Worm (Caenorhabditis elegans) whole organism, early embryonic: ENCODE data around the gene nhr-32.

Experiments used
- B0310.2 ChIP-seq: sonication (generic microtip); optimal IDR thresholded peaks from 2 replicates; lab custom pipeline; 2016; ENCODE audit warnings: mild to moderate bottlenecking, missing genetic modification characterization, missing compliant biosample characterization
- F13C5.2 ChIP-seq: sonication (generic microtip); optimal IDR thresholded peaks from 2 replicates; lab custom pipeline; 2017; ENCODE audit warnings: mild to moderate bottlenecking, missing genetic modification characterization, inconsistent platforms, missing compliant biosample characterization
- aly-1 ChIP-seq: sonication (generic microtip); optimal IDR thresholded peaks from 2 replicates; lab custom pipeline; 2016; ENCODE audit warnings: missing genetic modification characterization, missing compliant biosample characterization
- ama-1 ChIP-seq: fragments of 150-350 bp; optimal IDR thresholded peaks from 2 replicates; lab custom pipeline; 2014
- ceh-13 ChIP-seq: fragments of 200-800 bp; sonication (Bioruptor generic); optimal IDR thresholded peaks from 2 replicates; lab custom pipeline; 2018; ENCODE audit warnings: mild to moderate bottlenecking, missing genetic modification characterization, missing compliant biosample characterization
- ceh-36 ChIP-seq: sonication (generic microtip); optimal IDR thresholded peaks from 2 replicates; lab custom pipeline; 2016; ENCODE audit warnings: missing genetic modification characterization, inconsistent platforms, missing compliant biosample characterization
- ets-7 ChIP-seq: sonication (generic microtip); optimal IDR thresholded peaks from 2 replicates; lab custom pipeline; 2016; ENCODE audit warnings: missing genotype, missing genetic modification characterization, missing compliant biosample characterization
- flt-1 ChIP-seq: fragments of 200-800 bp; sonication (Bioruptor generic); IDR thresholded peaks from 2 replicates; pipeline ENCODE4 v1.3.6; 2022; ENCODE audit warnings: missing genetic modification characterization, missing compliant biosample characterization
- hmbx-1 ChIP-seq: sonication (generic microtip); optimal IDR thresholded peaks from 2 replicates; lab custom pipeline; 2016; ENCODE audit warnings: mild to moderate bottlenecking, missing genetic modification characterization, missing compliant biosample characterization
- hmg-4 ChIP-seq: fragments of 200-800 bp; sonication (Bioruptor generic); optimal IDR thresholded peaks from 2 replicates; lab custom pipeline; 2018; ENCODE audit warnings: mild to moderate bottlenecking, missing genetic modification characterization, missing compliant biosample characterization
- hnd-1 ChIP-seq: sonication (generic microtip); optimal IDR thresholded peaks from 2 replicates; lab custom pipeline; 2016; ENCODE audit warnings: missing genetic modification characterization, missing compliant biosample characterization
- pes-1 ChIP-seq: fragments of 200-800 bp; sonication (Bioruptor generic); IDR thresholded peaks from 2 replicates; pipeline ENCODE4 v1.3.6; 2022; ENCODE audit warnings: missing genetic modification reagents, missing genetic modification characterization, missing compliant biosample characterization
- scrt-1 ChIP-seq: fragments of 200-800 bp; sonication (Bioruptor generic); IDR thresholded peaks from 2 replicates; pipeline ENCODE4 v1.3.6; 2022; ENCODE audit warnings: missing genetic modification characterization, missing compliant biosample characterization
- sea-1 ChIP-seq: fragments of 200-800 bp; sonication (Bioruptor generic); conservative IDR thresholded peaks from 2 replicates; pipeline ENCODE4 v1.3.6; 2022; ENCODE audit warnings: missing genetic modification characterization, missing compliant biosample characterization
- tbx-11 ChIP-seq: fragments of 200-800 bp; sonication (Bioruptor generic); IDR thresholded peaks from 2 replicates; pipeline ENCODE4 v1.3.6; 2022; ENCODE audit warnings: missing genetic modification characterization, missing compliant biosample characterization
- tbx-37 ChIP-seq: fragments of 200-800 bp; sonication (Bioruptor generic); conservative IDR thresholded peaks from 2 replicates; pipeline ENCODE4 v1.3.6; 2022; ENCODE audit warnings: missing genetic modification reagents, missing genetic modification characterization, missing compliant biosample characterization
- tra-4 ChIP-seq: sonication (generic microtip); optimal IDR thresholded peaks from 2 replicates; lab custom pipeline; 2017; ENCODE audit warnings: missing genetic modification characterization, missing compliant biosample characterization

nhr-32 gene

ce11 chrX:13251914-13252434 is at the start of gene nhr-32:
TSS of gene nhr-32 (plus strand) at chrX:13251964.
- TF ChIP-seq tra-4: no peak
- no peak for TF ChIP-seq flt-1 (GFP tag; lab: Robert Waterston, UW)
- no peak for TF ChIP-seq ceh-13 (GFP tag; lab: Kevin White, UChicago)
- no peak for TF ChIP-seq tbx-11 (GFP tag; lab: Robert Waterston, UW)
- no peak for TF ChIP-seq ets-7 (tag; lab: Kevin White, UChicago)

- TF ChIP-seq F13C5.2 (tag; lab: Kevin White, UChicago) (no peak), scrt-1 (GFP tag; lab: Robert Waterston, UW) (no peak), flt-1 (GFP tag; lab: Robert Waterston, UW) (no peak), ceh-36 (tag; lab: Kevin White, UChicago) (no peak), sea-1 (no peak), ets-7 (tag; lab: Kevin White, UChicago) (no peak), hmg-4 (GFP tag; lab: Kevin White, UChicago) (no peak), aly-1 (tag; lab: Kevin White, UChicago) (no peak), tbx-11 (GFP tag; lab: Robert Waterston, UW) (no peak), ama-1 (lab: Kevin White, UChicago) (no peak), tbx-37 (GFP tag; lab: Robert Waterston, UW) (no peak), pes-1 (no peak), ceh-13 (GFP tag; lab: Kevin White, UChicago) (no peak), B0310.2 (tag; lab: Kevin White, UChicago) (no peak)
Measured at ce11 chrX:13202312-13202711, 49.5 kb upstream of the nhr-32 start.

- TF ChIP-seq B0310.2 (tag; lab: Kevin White, UChicago) (no peak), flt-1 (GFP tag; lab: Robert Waterston, UW) (no peak), hmg-4 (GFP tag; lab: Kevin White, UChicago) (no peak), aly-1 (tag; lab: Kevin White, UChicago) (no peak), scrt-1 (GFP tag; lab: Robert Waterston, UW) (no peak), pes-1 (no peak), hnd-1 (tag; lab: Kevin White, UChicago) (no peak), F13C5.2 (tag; lab: Kevin White, UChicago) (no peak), hmbx-1 (no peak), ceh-13 (GFP tag; lab: Kevin White, UChicago) (no peak), tbx-37 (GFP tag; lab: Robert Waterston, UW) (no peak), sea-1 (no peak), tra-4 (no peak), ets-7 (tag; lab: Kevin White, UChicago) (no peak), ama-1 (lab: Kevin White, UChicago) (no peak), ceh-36 (tag; lab: Kevin White, UChicago) (no peak), tbx-11 (GFP tag; lab: Robert Waterston, UW) (no peak)
Measured at ce11 chrX:13206011-13206410, 45.8 kb upstream of the nhr-32 start.

- no peak for TF ChIP-seq ama-1 (lab: Kevin White, UChicago)
- TF ChIP-seq pes-1: no peak
- no peak for TF ChIP-seq flt-1 (GFP tag; lab: Robert Waterston, UW)
- TF ChIP-seq tra-4: no peak
- no peak for TF ChIP-seq hmg-4 (GFP tag; lab: Kevin White, UChicago)
- TF ChIP-seq hmbx-1: no peak
- TF ChIP-seq sea-1: no peak
- TF ChIP-seq F13C5.2 (tag; lab: Kevin White, UChicago): no peak
- no peak for TF ChIP-seq B0310.2 (tag; lab: Kevin White, UChicago)
- no peak for TF ChIP-seq scrt-1 (GFP tag; lab: Robert Waterston, UW)
- no peak for TF ChIP-seq ceh-36 (tag; lab: Kevin White, UChicago)
- no peak for TF ChIP-seq aly-1 (tag; lab: Kevin White, UChicago)
- TF ChIP-seq hnd-1 (tag; lab: Kevin White, UChicago): no peak
- TF ChIP-seq tbx-37 (GFP tag; lab: Robert Waterston, UW): no peak
- TF ChIP-seq ceh-13 (GFP tag; lab: Kevin White, UChicago): no peak
- TF ChIP-seq tbx-11 (GFP tag; lab: Robert Waterston, UW): no peak
- no peak for TF ChIP-seq ets-7 (tag; lab: Kevin White, UChicago)
Measured at ce11 chrX:13206911-13207310, 44.9 kb upstream of the nhr-32 start.

- TF ChIP-seq hmbx-1 (no peak), pes-1 (no peak), flt-1 (GFP tag; lab: Robert Waterston, UW) (no peak), B0310.2 (tag; lab: Kevin White, UChicago) (no peak), F13C5.2 (tag; lab: Kevin White, UChicago) (no peak), ceh-13 (GFP tag; lab: Kevin White, UChicago) (no peak), hmg-4 (GFP tag; lab: Kevin White, UChicago) (no peak), tbx-37 (GFP tag; lab: Robert Waterston, UW) (no peak), scrt-1 (GFP tag; lab: Robert Waterston, UW) (no peak), aly-1 (tag; lab: Kevin White, UChicago) (no peak), sea-1 (no peak), ama-1 (lab: Kevin White, UChicago) (no peak), tra-4 (no peak), ceh-36 (tag; lab: Kevin White, UChicago) (no peak), hnd-1 (tag; lab: Kevin White, UChicago) (no peak), ets-7 (tag; lab: Kevin White, UChicago) (no peak), tbx-11 (GFP tag; lab: Robert Waterston, UW) (no peak)
Measured at ce11 chrX:13209026-13209425, 42.7 kb upstream of the nhr-32 start.

- TF ChIP-seq B0310.2 (tag; lab: Kevin White, UChicago) (no peak), hnd-1 (tag; lab: Kevin White, UChicago) (no peak), F13C5.2 (tag; lab: Kevin White, UChicago) (no peak), ceh-13 (GFP tag; lab: Kevin White, UChicago) (no peak), pes-1 (no peak), flt-1 (GFP tag; lab: Robert Waterston, UW) (no peak), tbx-11 (GFP tag; lab: Robert Waterston, UW) (no peak)
Measured at ce11 chrX:13210478-13210877, 41.3 kb upstream of the nhr-32 start.

- TF ChIP-seq ets-7 (tag; lab: Kevin White, UChicago) (no peak), tbx-11 (GFP tag; lab: Robert Waterston, UW) (no peak), hnd-1 (tag; lab: Kevin White, UChicago) (no peak), ama-1 (lab: Kevin White, UChicago) (no peak), hmg-4 (GFP tag; lab: Kevin White, UChicago) (no peak), aly-1 (tag; lab: Kevin White, UChicago) (no peak), B0310.2 (tag; lab: Kevin White, UChicago) (no peak), F13C5.2 (tag; lab: Kevin White, UChicago) (no peak), ceh-13 (GFP tag; lab: Kevin White, UChicago) (no peak)
Measured at ce11 chrX:13212528-13212927, 39.2 kb upstream of the nhr-32 start.
